Fruit fly (Drosophila melanogaster) whole organism, wandering third instar larva: Measurements from ENCODE around the gene CG4629.

Experiments
- Abd-B ChIP-seq: fragments of >200 bp; optimal IDR thresholded peaks from 2 replicates; lab custom pipeline; 2017; ENCODE audit warnings: missing biosample characterization, missing genetic modification characterization
- CG32264 ChIP-seq: fragments of 200-800 bp; sonication (Bioruptor generic); optimal IDR thresholded peaks from 2 replicates; lab custom pipeline; 2016; ENCODE audit warnings: missing biosample characterization, missing genetic modification characterization
- CG9705 ChIP-seq: fragments of 200-800 bp; sonication (Bioruptor generic); optimal IDR thresholded peaks from 2 replicates; lab custom pipeline; 2018; ENCODE audit warnings: missing biosample characterization, mild to moderate bottlenecking, missing genetic modification characterization
- CrebA ChIP-seq: fragments of 200-800 bp; sonication (Bioruptor generic); optimal IDR thresholded peaks from 2 replicates; lab custom pipeline; 2016; ENCODE audit warnings: missing biosample characterization, mild to moderate bottlenecking, missing genetic modification characterization, borderline replicate concordance
- Dfd ChIP-seq: fragments of >200 bp; optimal IDR thresholded peaks from 2 replicates; lab custom pipeline; 2017; ENCODE audit warnings: missing biosample characterization, missing genetic modification characterization
- Dif ChIP-seq: fragments of 200-275, 200-300 bp; sonication (Bioruptor generic); optimal IDR thresholded peaks from 2 replicates; lab custom pipeline; 2018; ENCODE audit warnings: missing biosample characterization, missing genetic modification characterization; ENCODE audit not compliant: partially characterized antibody
- GATAd ChIP-seq: sonication (Bioruptor generic); optimal IDR thresholded peaks from 2 replicates; lab custom pipeline; 2016; ENCODE audit warnings: missing biosample characterization, missing genetic modification characterization
- HLH106 ChIP-seq: fragments of 200-800 bp; optimal IDR thresholded peaks from 3 replicates; lab custom pipeline; 2019; ENCODE audit warnings: missing biosample characterization, mild to moderate bottlenecking, missing genetic modification characterization, moderate library complexity
- Hnf4 ChIP-seq: fragments of 200-800 bp; sonication (Bioruptor generic); optimal IDR thresholded peaks from 2 replicates; lab custom pipeline; 2016; ENCODE audit warnings: missing biosample characterization, mild to moderate bottlenecking, missing genetic modification characterization
- Hr78 ChIP-seq: fragments of >200 bp; optimal IDR thresholded peaks from 2 replicates; lab custom pipeline; 2017; ENCODE audit warnings: missing biosample characterization, missing genetic modification characterization
- Jra ChIP-seq: sonication (Bioruptor generic); optimal IDR thresholded peaks from 2 replicates; lab custom pipeline; 2016; ENCODE audit warnings: missing biosample characterization, missing genetic modification characterization
- Mio ChIP-seq: sonication (Bioruptor generic); optimal IDR thresholded peaks from 2 replicates; lab custom pipeline; 2016; ENCODE audit warnings: missing biosample characterization, missing genetic modification characterization
- Myc ChIP-seq: fragments of >200 bp; optimal IDR thresholded peaks from 2 replicates; lab custom pipeline; 2017
- N ChIP-seq: fragments of >200 bp; optimal IDR thresholded peaks from 2 replicates; lab custom pipeline; 2018; ENCODE audit warnings: missing biosample characterization, missing external identifiers, missing genetic modification characterization
- OdsH ChIP-seq: fragments of 200-800 bp; sonication (Bioruptor generic); optimal IDR thresholded peaks from 2 replicates; lab custom pipeline; 2016; ENCODE audit warnings: missing biosample characterization, mild to moderate bottlenecking, missing genetic modification characterization
- Rel ChIP-seq, 2 experiments: fragments of 200-800 bp; sonication (Bioruptor generic) in 1 of 2; optimal IDR thresholded peaks; 2 replicates in 1 of 2; 3 replicates in 1 of 2; lab custom pipeline; 2016 to 2019; ENCODE audit warnings: mild to moderate bottlenecking in 2 of 2, missing biosample characterization in 2 of 2, missing genetic modification characterization in 2 of 2, moderate library complexity in 1 of 2
- Sp1 ChIP-seq: fragments of 200-800 bp; sonication (Bioruptor generic); optimal IDR thresholded peaks from 3 replicates; lab custom pipeline; 2019; ENCODE audit warnings: missing biosample characterization, mild to moderate bottlenecking, missing genetic modification characterization, moderate library complexity
- Vsx2 ChIP-seq: fragments of 200-300, 225-300 bp; sonication (Bioruptor generic); optimal IDR thresholded peaks from 2 replicates; lab custom pipeline; 2018; ENCODE audit warnings: missing biosample characterization, missing genetic modification characterization; ENCODE audit not compliant: partially characterized antibody
- br ChIP-seq: fragments of 200-800 bp; sonication (Bioruptor generic); optimal IDR thresholded peaks from 2 replicates; lab custom pipeline; 2016; ENCODE audit warnings: missing biosample characterization, missing genetic modification characterization
- brk ChIP-seq: fragments of 200-800 bp; sonication (Bioruptor generic); optimal IDR thresholded peaks from 2 replicates; lab custom pipeline; 2016; ENCODE audit warnings: missing biosample characterization, mild to moderate bottlenecking, missing genetic modification characterization
- dl ChIP-seq, 2 experiments: fragments of 175-275, 200-275 bp in 1 of 2; fragments of 200-275 bp in 1 of 2; sonication (Bioruptor generic); optimal IDR thresholded peaks; lab custom pipeline; 2018; ENCODE audit warnings: mild to moderate bottlenecking in 2 of 2, missing biosample characterization in 2 of 2, missing genetic modification characterization in 2 of 2, moderate library complexity in 2 of 2; ENCODE audit not compliant: partially characterized antibody in 2 of 2, insufficient read depth in 1 of 2
- dmrt93B ChIP-seq: fragments of 200-800 bp; sonication (Bioruptor generic); optimal IDR thresholded peaks from 2 replicates; lab custom pipeline; 2018; ENCODE audit warnings: missing biosample characterization, mild to moderate bottlenecking, missing genetic modification characterization
- dsf ChIP-seq: sonication (Bioruptor generic); optimal IDR thresholded peaks from 2 replicates; lab custom pipeline; 2016; ENCODE audit warnings: missing biosample characterization, missing genetic modification characterization, borderline replicate concordance
- ey ChIP-seq: fragments of 200-800 bp; sonication (Bioruptor generic); optimal IDR thresholded peaks from 2 replicates; lab custom pipeline; 2016; ENCODE audit warnings: missing biosample characterization, missing genetic modification characterization
- foxo ChIP-seq, 2 experiments: fragments of 200-800 bp; sonication (Bioruptor generic); optimal IDR thresholded peaks; 2 replicates in 1 of 2; 3 replicates in 1 of 2; lab custom pipeline; 2016 to 2017; ENCODE audit warnings: missing biosample characterization in 2 of 2, missing genetic modification characterization in 2 of 2
- h ChIP-seq: fragments of 200-800 bp; sonication (Bioruptor generic); optimal IDR thresholded peaks from 3 replicates; lab custom pipeline; 2016; ENCODE audit warnings: missing biosample characterization, mild to moderate bottlenecking, missing genetic modification characterization
- jim ChIP-seq: fragments of 175-275, 200-325 bp; sonication (Bioruptor generic); optimal IDR thresholded peaks from 2 replicates; lab custom pipeline; 2016; ENCODE audit warnings: missing biosample characterization, mild to moderate bottlenecking, missing genetic modification characterization
- lola ChIP-seq: fragments of >200 bp; optimal IDR thresholded peaks from 2 replicates; lab custom pipeline; 2017; ENCODE audit warnings: missing biosample characterization, missing genetic modification characterization
- pan ChIP-seq: fragments of >200 bp; optimal IDR thresholded peaks from 2 replicates; lab custom pipeline; 2017
- psq ChIP-seq: fragments of 200-800 bp; sonication (Bioruptor generic); optimal IDR thresholded peaks from 3 replicates; lab custom pipeline; 2017; ENCODE audit warnings: missing biosample characterization, mild to moderate bottlenecking, missing genetic modification characterization, moderate library complexity
- rgr ChIP-seq: fragments of 200-800 bp; sonication (Bioruptor generic); optimal IDR thresholded peaks from 3 replicates; lab custom pipeline; 2016; ENCODE audit warnings: missing biosample characterization, mild to moderate bottlenecking, missing genetic modification characterization
- sage ChIP-seq: fragments of 200-800 bp; sonication (Bioruptor generic); optimal IDR thresholded peaks from 2 replicates; lab custom pipeline; 2016; ENCODE audit warnings: missing biosample characterization, mild to moderate bottlenecking, missing genetic modification characterization
- sv ChIP-seq: fragments of 200-800 bp; sonication (Bioruptor generic); optimal IDR thresholded peaks from 3 replicates; lab custom pipeline; 2016; ENCODE audit warnings: missing biosample characterization, missing genetic modification characterization
- tai ChIP-seq: sonication (Bioruptor generic); optimal IDR thresholded peaks from 2 replicates; lab custom pipeline; 2016; ENCODE audit warnings: missing biosample characterization, missing genetic modification characterization
- usp ChIP-seq: fragments of >200 bp; optimal IDR thresholded peaks from 2 replicates; lab custom pipeline; 2017; ENCODE audit warnings: missing biosample characterization, missing genetic modification characterization
- woc ChIP-seq: sonication (Bioruptor generic); optimal IDR thresholded peaks from 2 replicates; lab custom pipeline; 2016; ENCODE audit warnings: missing biosample characterization, mild to moderate bottlenecking, missing genetic modification characterization

Gene CG4629

dm6 chr2L:1065038-1065437, 37.3 kb downstream of the CG4629 start (continued):
- TF ChIP-seq CG9705 (GFP tag; lab: Kevin White, UChicago) (peak; percentile 70), rgr (GFP tag; lab: Kevin White, UChicago) (peak; percentile 81), Hnf4 (GFP tag; lab: Kevin White, UChicago) (peak; percentile 70), foxo (GFP tag; optimal IDR thresholded peaks at IDR 0.05; lab: Kevin White, UChicago) (peak; percentile 13 to 88), Dif (GFP tag; lab: Kevin White, UChicago) (no peak), Myc (no peak), br (GFP tag; lab: Kevin White, UChicago) (peak; percentile 83), Vsx2 (GFP tag; lab: Kevin White, UChicago) (no peak), OdsH (GFP tag; lab: Kevin White, UChicago) (peak; percentile 81)

- TF ChIP-seq dl (GFP tag; optimal IDR thresholded peaks at IDR 0.05; lab: Kevin White, UChicago; ENCODE audit: insufficient read depth in 1 of 2, partially characterized antibody in 2 of 2) (no peak), rgr (GFP tag; lab: Kevin White, UChicago) (no peak), Sp1 (GFP tag; lab: Kevin White, UChicago) (no peak), dmrt93B (GFP tag; lab: Kevin White, UChicago) (no peak), CG9705 (GFP tag; lab: Kevin White, UChicago) (no peak), h (GFP tag; lab: Kevin White, UChicago) (no peak), GATAd (GFP tag; lab: Kevin White, UChicago) (no peak), Mio (GFP tag; lab: Kevin White, UChicago) (no peak), brk (no peak), dsf (no peak), woc (no peak), usp (no peak), Hnf4 (GFP tag; lab: Kevin White, UChicago) (no peak), br (GFP tag; lab: Kevin White, UChicago) (no peak), sage (GFP tag; lab: Kevin White, UChicago) (no peak), jim (no peak), foxo (GFP tag; optimal IDR thresholded peaks at IDR 0.05; lab: Kevin White, UChicago) (no peak), CG32264 (no peak), ey (no peak), OdsH (GFP tag; lab: Kevin White, UChicago) (no peak)
Measured at dm6 chr2L:1064544-1064943, 37.8 kb downstream of the CG4629 start.

- no peak for TF ChIP-seq Rel (GFP tag; optimal IDR thresholded peaks at IDR 0.05; lab: Kevin White, UChicago)
- peak; percentile 95 for TF ChIP-seq Rel (tag; optimal IDR thresholded peaks at IDR 0.05; lab: Kevin White, UChicago)
- no peak for TF ChIP-seq tai (GFP tag; lab: Kevin White, UChicago)
Measured at dm6 chr2L:1063695-1064094, 38.6 kb downstream of the CG4629 start.

dm6 chr2L:1062473-1063363, 39.6 kb downstream of the CG4629 start:
- TF ChIP-seq OdsH (GFP tag; lab: Kevin White, UChicago): peak; percentile 71
- no peak for TF ChIP-seq dsf
- TF ChIP-seq Dif (GFP tag; lab: Kevin White, UChicago): no peak
- peak; percentile 79 for TF ChIP-seq br (GFP tag; lab: Kevin White, UChicago)
- TF ChIP-seq Dfd (GFP tag; lab: Kevin White, UChicago): no peak
- peak; percentile 43 for TF ChIP-seq Hnf4 (GFP tag; lab: Kevin White, UChicago)
- TF ChIP-seq Vsx2 (GFP tag; lab: Kevin White, UChicago): peak; percentile 60
- TF ChIP-seq rgr (GFP tag; lab: Kevin White, UChicago): peak; percentile 66
- no peak for TF ChIP-seq Mio (GFP tag; lab: Kevin White, UChicago)
- TF ChIP-seq HLH106 (tag; lab: Kevin White, UChicago): peak; percentile 87
- TF ChIP-seq psq: peak; percentile 69
- no peak for TF ChIP-seq Hr78 (GFP tag; lab: Kevin White, UChicago)
- peak; percentile 86 for TF ChIP-seq CG9705 (GFP tag; lab: Kevin White, UChicago)
- TF ChIP-seq brk: peak; percentile 74
- TF ChIP-seq usp: no peak
- peak; percentile 26 for TF ChIP-seq Rel (GFP tag; optimal IDR thresholded peaks at IDR 0.05; lab: Kevin White, UChicago)
- peak; percentile 36 for TF ChIP-seq Rel (tag; optimal IDR thresholded peaks at IDR 0.05; lab: Kevin White, UChicago)
- peak; percentile 37 for TF ChIP-seq Jra (GFP tag; lab: Kevin White, UChicago)
- TF ChIP-seq dl (GFP tag; optimal IDR thresholded peaks at IDR 0.05; lab: Kevin White, UChicago; ENCODE audit: insufficient read depth in 1 of 2, partially characterized antibody in 2 of 2): peak in 1 of 2 experiments; percentile 15
- TF ChIP-seq Myc: no peak
- no peak for TF ChIP-seq sage (GFP tag; lab: Kevin White, UChicago)
- TF ChIP-seq woc: peak; percentile 87
- TF ChIP-seq Sp1 (GFP tag; lab: Kevin White, UChicago): peak; percentile 82
- no peak for TF ChIP-seq lola (GFP tag; lab: Kevin White, UChicago)
- TF ChIP-seq N (GFP tag; lab: Kevin White, UChicago): no peak
- peak; percentile 83 for TF ChIP-seq ey
- no peak for TF ChIP-seq Abd-B (GFP tag; lab: Kevin White, UChicago)
- TF ChIP-seq foxo (GFP tag; optimal IDR thresholded peaks at IDR 0.05; lab: Kevin White, UChicago): peak in 1 of 2 experiments; percentile 82
- no peak for TF ChIP-seq CrebA (GFP tag; lab: Kevin White, UChicago)
- no peak for TF ChIP-seq GATAd (GFP tag; lab: Kevin White, UChicago)
- no peak for TF ChIP-seq jim
- TF ChIP-seq tai (GFP tag; lab: Kevin White, UChicago): no peak
- TF ChIP-seq h (GFP tag; lab: Kevin White, UChicago): peak; percentile 82
- peak; percentile 57 for TF ChIP-seq CG32264
- TF ChIP-seq pan: no peak
- TF ChIP-seq sv (GFP tag; lab: Kevin White, UChicago): peak; percentile 3
- peak; percentile 74 for TF ChIP-seq dmrt93B (GFP tag; lab: Kevin White, UChicago)
